Fruit fly (Drosophila melanogaster) whole organism, embryonic: ENCODE data around the gene CG42494.

Experiments used
- ATbp ChIP-seq: fragments of 200-800 bp; sonication (Bioruptor generic); optimal IDR thresholded peaks from 2 replicates; lab custom pipeline; 2017; ENCODE audit warnings: missing biosample characterization, mild to moderate bottlenecking, missing genetic modification characterization, missing genetic modification reagents
- CG11085 ChIP-seq: fragments of 200-800 bp; sonication (Bioruptor generic); IDR thresholded peaks from 2 replicates; pipeline ENCODE4 v1.3.6; 2022; ENCODE audit warnings: missing biosample characterization, missing genetic modification characterization
- CG11398 ChIP-seq: fragments of 200-800 bp; sonication (Bioruptor generic); optimal IDR thresholded peaks from 2 replicates; lab custom pipeline; 2016; ENCODE audit warnings: missing biosample characterization, missing genetic modification characterization
- CG11504 ChIP-seq: fragments of 200-800 bp; sonication (Bioruptor generic); optimal IDR thresholded peaks from 3 replicates; lab custom pipeline; 2019; ENCODE audit warnings: missing biosample characterization, mild to moderate bottlenecking, missing genetic modification characterization, moderate library complexity
- CG12155 ChIP-seq: fragments of 200-800 bp; sonication (Bioruptor generic); optimal IDR thresholded peaks from 3 replicates; lab custom pipeline; 2016; ENCODE audit warnings: missing biosample characterization, missing genetic modification characterization
- CG12299 ChIP-seq: fragments of 200-800 bp; sonication (Bioruptor generic); optimal IDR thresholded peaks from 2 replicates; lab custom pipeline; 2018; ENCODE audit warnings: missing biosample characterization, mild to moderate bottlenecking, missing genetic modification characterization
- CG15696 ChIP-seq: fragments of 200-800 bp; sonication (Bioruptor generic); optimal IDR thresholded peaks from 2 replicates; lab custom pipeline; 2019; ENCODE audit warnings: missing biosample characterization, mild to moderate bottlenecking, missing genetic modification characterization, moderate library complexity
- CG2712 ChIP-seq: fragments of 200-800 bp; optimal IDR thresholded peaks from 3 replicates; lab custom pipeline; 2019; ENCODE audit warnings: missing biosample characterization, mild to moderate bottlenecking, missing genetic modification characterization, moderate library complexity
- CG2875 ChIP-seq: fragments of 200-800 bp; sonication (Bioruptor generic); optimal IDR thresholded peaks from 2 replicates; lab custom pipeline; 2017; ENCODE audit warnings: missing biosample characterization, mild to moderate bottlenecking, missing genetic modification characterization, missing genetic modification reagents
- CG2889 ChIP-seq: fragments of 200-800 bp; sonication (Bioruptor generic); IDR thresholded peaks from 3 replicates; pipeline ENCODE4 v1.3.6; 2022; ENCODE audit warnings: missing biosample characterization, missing genetic modification characterization
- CG3163 ChIP-seq: fragments of 200-800 bp; sonication (Bioruptor generic); optimal IDR thresholded peaks from 3 replicates; lab custom pipeline; 2016; ENCODE audit warnings: missing biosample characterization, missing genetic modification characterization
- CG3281 ChIP-seq: fragments of 200-800 bp; sonication (Bioruptor generic); optimal IDR thresholded peaks from 3 replicates; lab custom pipeline; 2017; ENCODE audit warnings: missing biosample characterization, mild to moderate bottlenecking, missing genetic modification characterization
- CG3726 ChIP-seq: fragments of 200-800 bp; sonication (Bioruptor generic); IDR thresholded peaks from 3 replicates; pipeline ENCODE4, ENCODE4 v1.3.6; 2022; ENCODE audit warnings: missing biosample characterization, missing genetic modification characterization
- CG4854 ChIP-seq: fragments of 200-800 bp; sonication (Bioruptor generic); optimal IDR thresholded peaks from 2 replicates; lab custom pipeline; 2016; ENCODE audit warnings: missing biosample characterization, missing genetic modification characterization, inconsistent platforms
- CG6854 ChIP-seq: fragments of 200-800 bp; sonication (Bioruptor generic); optimal IDR thresholded peaks from 3 replicates; lab custom pipeline; 2017; ENCODE audit warnings: missing biosample characterization, mild to moderate bottlenecking, missing genetic modification characterization
- CG7928 ChIP-seq: fragments of 200-800 bp; sonication (Bioruptor generic); optimal IDR thresholded peaks from 2 replicates; lab custom pipeline; 2017; ENCODE audit warnings: missing biosample characterization, mild to moderate bottlenecking, missing genetic modification characterization
- CG8089 ChIP-seq: fragments of 200-800 bp; sonication (Bioruptor generic); optimal IDR thresholded peaks from 3 replicates; lab custom pipeline; 2016; ENCODE audit warnings: missing biosample characterization, missing genetic modification characterization
- CG8290 ChIP-seq, 3 experiments: fragments of 200-800 bp; sonication (Bioruptor generic); optimal IDR thresholded peaks; 2 replicates each; lab custom pipeline; 2016 to 2019; ENCODE audit warnings: missing biosample characterization in 3 of 3, missing genetic modification characterization in 3 of 3, mild to moderate bottlenecking in 2 of 3, moderate library complexity in 1 of 3
- CG9215 ChIP-seq: fragments of 200-800 bp; sonication (Bioruptor generic); IDR thresholded peaks from 2 replicates; pipeline ENCODE4 v1.3.6; 2022; ENCODE audit warnings: missing biosample characterization, missing genetic modification characterization
- CG9437 ChIP-seq: fragments of 200-800 bp; sonication (Bioruptor generic); optimal IDR thresholded peaks from 2 replicates; lab custom pipeline; 2018; ENCODE audit warnings: missing biosample characterization, mild to moderate bottlenecking, missing genetic modification characterization
- CG9817 ChIP-seq: fragments of 200-800 bp; sonication (Bioruptor generic); optimal IDR thresholded peaks from 2 replicates; lab custom pipeline; 2018; ENCODE audit warnings: missing biosample characterization, mild to moderate bottlenecking, missing genetic modification characterization, moderate library complexity
- Camta ChIP-seq: fragments of 200-800 bp; sonication (Bioruptor generic); optimal IDR thresholded peaks from 2 replicates; lab custom pipeline; 2016; ENCODE audit warnings: missing biosample characterization, missing genetic modification characterization
- D19B ChIP-seq: fragments of 200-800 bp; sonication (Bioruptor generic); optimal IDR thresholded peaks from 2 replicates; lab custom pipeline; 2017; ENCODE audit warnings: missing biosample characterization, mild to moderate bottlenecking, missing genetic modification characterization
- HLH4C ChIP-seq: fragments of 200-800 bp; sonication (Bioruptor generic); IDR thresholded peaks from 3 replicates; pipeline ENCODE4 v1.3.6; 2022; ENCODE audit warnings: missing biosample characterization, missing genetic modification characterization; ENCODE audit not compliant: partially characterized antibody
- Mrtf ChIP-seq: fragments of 200-800 bp; sonication (Bioruptor generic); IDR thresholded peaks from 3 replicates; pipeline ENCODE4 v1.3.6; 2022; ENCODE audit warnings: missing biosample characterization, missing genetic modification characterization
- Sox100B ChIP-seq: fragments of 200-800 bp; sonication (Bioruptor generic); optimal IDR thresholded peaks from 3 replicates; lab custom pipeline; 2018; ENCODE audit warnings: missing biosample characterization, mild to moderate bottlenecking, missing genetic modification characterization
- Tbp ChIP-seq: fragments of >200 bp; optimal IDR thresholded peaks from 2 replicates; lab custom pipeline; 2018; ENCODE audit warnings: missing biosample characterization, missing genetic modification characterization
- amos ChIP-seq: fragments of 200-800 bp; sonication (Bioruptor generic); IDR thresholded peaks from 2 replicates; pipeline ENCODE4 v1.3.6; 2022; ENCODE audit warnings: missing biosample characterization, missing genetic modification characterization; ENCODE audit not compliant: partially characterized antibody
- aop ChIP-seq: fragments of 200-800 bp; sonication (Bioruptor generic); IDR thresholded peaks from 2 replicates; pipeline ENCODE4 v1.3.6; 2022; ENCODE audit warnings: missing biosample characterization, missing genetic modification characterization
- disco-r ChIP-seq: fragments of 200-800 bp; sonication (Bioruptor generic); optimal IDR thresholded peaks from 2 replicates; lab custom pipeline; 2016; ENCODE audit warnings: missing biosample characterization, missing genetic modification characterization
- dpn ChIP-seq, 2 experiments: fragments of 200-800 bp; sonication (Bioruptor generic); optimal IDR thresholded peaks; 3 replicates each; lab custom pipeline; 2016; ENCODE audit warnings: missing biosample characterization in 2 of 2, missing genetic modification characterization in 2 of 2
- dysf ChIP-seq: fragments of 200-800 bp; sonication (Bioruptor generic); IDR thresholded peaks from 3 replicates; pipeline ENCODE4 v1.3.6; 2022; ENCODE audit warnings: missing biosample characterization, missing genetic modification characterization
- en ChIP-seq: fragments of 200-800 bp; sonication (Bioruptor generic); optimal IDR thresholded peaks from 2 replicates; lab custom pipeline; 2016; ENCODE audit warnings: missing biosample characterization, missing genetic modification characterization
- h ChIP-seq: fragments of >200 bp; optimal IDR thresholded peaks from 2 replicates; lab custom pipeline; 2017
- hb ChIP-seq: fragments of 200-800 bp; sonication (Bioruptor generic); IDR thresholded peaks from 3 replicates; pipeline ENCODE4 v1.3.6; 2022; ENCODE audit warnings: missing biosample characterization, missing genetic modification characterization; ENCODE audit not compliant: partially characterized antibody
- klu ChIP-seq: fragments of 200-800 bp; sonication (Bioruptor generic); IDR thresholded peaks from 2 replicates; pipeline ENCODE4 v1.3.6; 2022; ENCODE audit warnings: missing biosample characterization, missing genetic modification characterization
- lmd ChIP-seq: fragments of 200-800 bp; sonication (Bioruptor generic); IDR thresholded peaks from 2 replicates; pipeline ENCODE4 v1.3.6; 2022; ENCODE audit warnings: missing biosample characterization, missing genetic modification characterization
- p53 ChIP-seq: fragments of 200-800 bp; sonication (Bioruptor generic); optimal IDR thresholded peaks from 2 replicates; lab custom pipeline; 2016; ENCODE audit warnings: missing biosample characterization, missing genetic modification characterization
- pb ChIP-seq: fragments of 200-800 bp; sonication (Bioruptor generic); optimal IDR thresholded peaks from 3 replicates; lab custom pipeline; 2016; ENCODE audit warnings: missing biosample characterization, missing genetic modification characterization
- prd ChIP-seq, 3 experiments: fragments of >200 bp in 2 of 3; fragments of 200-800 bp in 1 of 3; sonication (Bioruptor generic) in 1 of 3; optimal IDR thresholded peaks in 2 of 3; IDR thresholded peaks in 1 of 3; 2 replicates in 2 of 3; 3 replicates in 1 of 3; pipeline versions ENCODE4 v1.3.6 to Lab custom; 2017 to 2022; ENCODE audit warnings: missing biosample characterization in 1 of 3, missing genetic modification characterization in 1 of 3
- sens ChIP-seq: fragments of 200-800 bp; sonication (Bioruptor generic); peaks from one replicate; lab custom pipeline; 2016; ENCODE audit warnings: missing biosample characterization, missing genetic modification characterization
- sima ChIP-seq: fragments of 200-800 bp; sonication (Bioruptor generic); optimal IDR thresholded peaks from 2 replicates; lab custom pipeline; 2016; ENCODE audit warnings: missing biosample characterization, missing genetic modification characterization
- sob ChIP-seq: fragments of 200-800 bp; sonication (Bioruptor generic); IDR thresholded peaks from 2 replicates; pipeline ENCODE4 v1.3.6; 2022; ENCODE audit warnings: missing biosample characterization, missing genetic modification characterization
- sqz ChIP-seq: fragments of 200-800 bp; sonication (Bioruptor generic); optimal IDR thresholded peaks from 3 replicates; lab custom pipeline; 2018; ENCODE audit warnings: missing biosample characterization, mild to moderate bottlenecking, missing genetic modification characterization
- tin ChIP-seq: fragments of 200-800 bp; sonication (Bioruptor generic); optimal IDR thresholded peaks from 3 replicates; lab custom pipeline; 2016; ENCODE audit warnings: missing biosample characterization, missing genetic modification characterization
- tll ChIP-seq, 2 experiments: fragments of 200-800 bp in 1 of 2; fragments of >200 bp in 1 of 2; sonication (Bioruptor generic) in 1 of 2; optimal IDR thresholded peaks; 2 replicates each; lab custom pipeline; 2017 to 2019; ENCODE audit warnings: missing biosample characterization in 2 of 2, missing genetic modification characterization in 2 of 2, mild to moderate bottlenecking in 1 of 2, moderate library complexity in 1 of 2
- wdn ChIP-seq: fragments of 200-800 bp; sonication (Bioruptor generic); IDR thresholded peaks from 2 replicates; pipeline ENCODE4 v1.3.6; 2022; ENCODE audit warnings: missing biosample characterization, missing genetic modification characterization
- zf30C ChIP-seq: fragments of 200-800 bp; sonication (Bioruptor generic); optimal IDR thresholded peaks from 3 replicates; lab custom pipeline; 2018; ENCODE audit warnings: missing biosample characterization, mild to moderate bottlenecking, missing genetic modification characterization

The CG42494 gene

dm6 chr3L:3148125-3149059, 35.8 kb upstream of the CG42494 start, which contains the start of the genes Usp5 and BtbVII (continued):
- TF ChIP-seq CG4854 (GFP tag; lab: Kevin White, UChicago) = peak; percentile 1
- peak; percentile 93 for TF ChIP-seq HLH4C (GFP tag; lab: Robert Waterston, UW)
- peak; percentile 93 for TF ChIP-seq CG9437 (GFP tag; lab: Kevin White, UChicago)
- no peak for TF ChIP-seq CG11085 (GFP tag; lab: Robert Waterston, UW)
- TF ChIP-seq wdn (GFP tag; lab: Robert Waterston, UW) = 0 out of 2 replicates have a peak, but pooled peaks have one; percentile 16
- TF ChIP-seq hb (GFP tag; lab: Robert Waterston, UW) = peak; percentile 91
- TF ChIP-seq Mrtf (GFP tag; lab: Robert Waterston, UW) = peak; percentile 57; the same call in 1 of the 3 replicates
- TF ChIP-seq CG9215 = peak; percentile 39; the same call in 1 of the 2 replicates
- peak; percentile 1 for TF ChIP-seq CG8089 (GFP tag; lab: Kevin White, UChicago)
- TF ChIP-seq disco-r (GFP tag; lab: Kevin White, UChicago) = peak; percentile 54
- TF ChIP-seq CG2875 = no peak
- no peak for TF ChIP-seq en (GFP tag; lab: Kevin White, UChicago)
- TF ChIP-seq CG12299 = peak; percentile 4
- TF ChIP-seq aop (GFP tag; lab: Robert Waterston, UW) = no peak
- peak; percentile 43 for TF ChIP-seq pb (GFP tag; lab: Kevin White, UChicago)
- no peak for TF ChIP-seq CG2889 (GFP tag; lab: Robert Waterston, UW)
- TF ChIP-seq CG6854 (GFP tag; lab: Kevin White, UChicago) = no peak
- peak; percentile 90 for TF ChIP-seq amos (GFP tag; lab: Robert Waterston, UW)
- peak; percentile 62; the same call in 2 of the 3 replicates for TF ChIP-seq dysf (GFP tag; lab: Robert Waterston, UW)
- TF ChIP-seq CG9817 (tag; lab: Kevin White, UChicago) = peak; percentile 39
- TF ChIP-seq CG15696 (tag; lab: Kevin White, UChicago) = peak; percentile 41
- TF ChIP-seq ATbp (GFP tag; lab: Kevin White, UChicago) = peak; percentile 22
- TF ChIP-seq CG7928 (GFP tag; lab: Kevin White, UChicago) = no peak
- no peak for TF ChIP-seq Tbp (GFP tag; lab: Kevin White, UChicago)
- peak; percentile 63 for TF ChIP-seq tin (GFP tag; lab: Kevin White, UChicago)
- TF ChIP-seq zf30C (GFP tag; lab: Kevin White, UChicago) = no peak
- no peak for TF ChIP-seq D19B (GFP tag; lab: Kevin White, UChicago)
- TF ChIP-seq sob (GFP tag; lab: Robert Waterston, UW) = peak; percentile 47
- peak; percentile 53 for TF ChIP-seq sqz (GFP tag; lab: Kevin White, UChicago)
- TF ChIP-seq Sox100B (GFP tag; lab: Kevin White, UChicago) = no peak
- peak; percentile 96 for TF ChIP-seq sens (GFP tag; lab: Kevin White, UChicago)
- TF ChIP-seq CG3281 = peak; percentile 44
- TF ChIP-seq CG11398 (GFP tag; lab: Kevin White, UChicago) = peak; percentile 29
- peak; percentile 46 for TF ChIP-seq CG2712 (tag; lab: Kevin White, UChicago)
- no peak for TF ChIP-seq prd (optimal IDR thresholded peaks at IDR 0.05; lab: Kevin White, UChicago)
- peak; percentile 62; the same call in 2 of the 3 replicates for TF ChIP-seq prd (GFP tag; IDR thresholded peaks at IDR 0.05; lab: Robert Waterston, UW)
- peak; percentile 18 for TF ChIP-seq CG3163 (GFP tag; lab: Kevin White, UChicago)
- peak; percentile 43 for TF ChIP-seq Camta (GFP tag; lab: Kevin White, UChicago)
- peak; percentile 45; the same call in 1 of the 2 replicates for TF ChIP-seq lmd (GFP tag; lab: Robert Waterston, UW)
- no peak for TF ChIP-seq CG3726
- no peak for TF ChIP-seq p53 (GFP tag; lab: Kevin White, UChicago)
- TF ChIP-seq sima (GFP tag; lab: Kevin White, UChicago) = no peak
- peak; percentile 45 for TF ChIP-seq CG12155 (GFP tag; lab: Kevin White, UChicago)
- TF ChIP-seq CG11504 = no peak
- peak in 1 of 2 experiments; percentile 61 for TF ChIP-seq tll (GFP tag; optimal IDR thresholded peaks at IDR 0.05; lab: Kevin White, UChicago)
- TF ChIP-seq h = no peak
- TF ChIP-seq klu = no peak
- TF ChIP-seq CG8290 (GFP tag; optimal IDR thresholded peaks at IDR 0.05; lab: Kevin White, UChicago) = peak; percentile 82
- peak in 1 of 2 experiments; percentile 80 for TF ChIP-seq CG8290 (tag; optimal IDR thresholded peaks at IDR 0.05; lab: Kevin White, UChicago)
- TF ChIP-seq dpn (GFP tag; optimal IDR thresholded peaks at IDR 0.05; lab: Kevin White, UChicago) = peak; percentile 67 to 80
